Fruit fly (Drosophila melanogaster) whole organism, embryonic: ENCODE measurements around the gene MESR3.
A peak's percentile ranks its signal among the peaks of the same experiment; 100 is the strongest.

Experiments
- Aef1 ChIP-seq: fragments of 200-800 bp; sonication (Bioruptor generic); IDR thresholded peaks from 3 replicates; pipeline ENCODE4 v1.3.6; 2022; ENCODE audit warnings: missing biosample characterization, missing genetic modification characterization
- B-H2 ChIP-seq: fragments of 200-800 bp; sonication (Bioruptor generic); optimal IDR thresholded peaks from 2 replicates; lab custom pipeline; 2018; ENCODE audit warnings: missing biosample characterization, mild to moderate bottlenecking, missing genetic modification characterization
- CG12236 ChIP-seq: fragments of 200-800 bp; sonication (Bioruptor generic); optimal IDR thresholded peaks from 2 replicates; lab custom pipeline; 2016; ENCODE audit warnings: missing biosample characterization, missing genetic modification characterization
- CG12299 ChIP-seq: fragments of 200-800 bp; sonication (Bioruptor generic); optimal IDR thresholded peaks from 2 replicates; lab custom pipeline; 2018; ENCODE audit warnings: missing biosample characterization, mild to moderate bottlenecking, missing genetic modification characterization
- CG1233 ChIP-seq: fragments of 200-800 bp; sonication (Bioruptor generic); optimal IDR thresholded peaks from 4 replicates; lab custom pipeline; 2018; ENCODE audit warnings: missing biosample characterization, mild to moderate bottlenecking, missing genetic modification characterization
- CG12769 ChIP-seq: fragments of 200-800 bp; sonication (Bioruptor generic); optimal IDR thresholded peaks from 2 replicates; lab custom pipeline; 2019; ENCODE audit warnings: missing biosample characterization, mild to moderate bottlenecking, missing genetic modification characterization, moderate library complexity
- CG13775 ChIP-seq: fragments of 200-800 bp; sonication (Bioruptor generic); optimal IDR thresholded peaks from 3 replicates; lab custom pipeline; 2017; ENCODE audit warnings: missing biosample characterization, mild to moderate bottlenecking, missing genetic modification characterization
- CG14441 ChIP-seq: fragments of 200-800 bp; sonication (Bioruptor generic); IDR thresholded peaks from 2 replicates; pipeline ENCODE4 v1.3.6; 2022; ENCODE audit warnings: missing biosample characterization, missing genetic modification characterization
- CG14667 ChIP-seq: fragments of 200-800 bp; sonication (Bioruptor generic); IDR thresholded peaks from 2 replicates; pipeline ENCODE4 v1.3.6; 2022; ENCODE audit warnings: missing biosample characterization, missing genetic modification characterization
- CG1603 ChIP-seq: fragments of 200-800 bp; sonication (Bioruptor generic); optimal IDR thresholded peaks from 2 replicates; lab custom pipeline; 2019; ENCODE audit warnings: missing biosample characterization, mild to moderate bottlenecking, missing genetic modification characterization, moderate library complexity
- CG2129 ChIP-seq: fragments of 200-800 bp; sonication (Bioruptor generic); IDR thresholded peaks from 2 replicates; pipeline ENCODE4 v1.3.6; 2022; ENCODE audit warnings: missing biosample characterization, missing genetic modification characterization; ENCODE audit not compliant: partially characterized antibody
- CG31224 ChIP-seq: fragments of 200-800 bp; sonication (Bioruptor generic); IDR thresholded peaks from 2 replicates; pipeline ENCODE4 v1.3.6; 2022; ENCODE audit warnings: missing biosample characterization, missing genetic modification characterization
- CG33557 ChIP-seq: fragments of 200-800 bp; sonication (Bioruptor generic); optimal IDR thresholded peaks from 2 replicates; lab custom pipeline; 2019; ENCODE audit warnings: missing biosample characterization, mild to moderate bottlenecking, missing genetic modification characterization, moderate library complexity
- CG43689 ChIP-seq: fragments of 200-800 bp; sonication (Bioruptor generic); IDR thresholded peaks from 2 replicates; pipeline ENCODE4 v1.3.6; 2022; ENCODE audit warnings: missing biosample characterization, missing genetic modification characterization
- CG4404 ChIP-seq: fragments of 200-800 bp; sonication (Bioruptor generic); IDR thresholded peaks from 2 replicates; pipeline ENCODE4 v1.3.6; 2022; ENCODE audit warnings: missing biosample characterization, missing genetic modification characterization
- CG4820 ChIP-seq: fragments of 200-800 bp; sonication (Bioruptor generic); optimal IDR thresholded peaks from 3 replicates; lab custom pipeline; 2016; ENCODE audit warnings: missing biosample characterization, missing genetic modification characterization
- CG8359 ChIP-seq: fragments of 200-800 bp; sonication (Bioruptor generic); optimal IDR thresholded peaks from 2 replicates; lab custom pipeline; 2017; ENCODE audit warnings: missing biosample characterization, mild to moderate bottlenecking, missing genetic modification characterization, borderline replicate concordance
- CoRest ChIP-seq: fragments of 200-800 bp; sonication (Bioruptor generic); optimal IDR thresholded peaks from 3 replicates; lab custom pipeline; 2018; ENCODE audit warnings: missing biosample characterization, mild to moderate bottlenecking, missing genetic modification characterization, moderate library complexity
- E2f1 ChIP-seq: fragments of 200-800 bp; sonication (Bioruptor generic); IDR thresholded peaks from 2 replicates; pipeline ENCODE4 v1.3.6; 2022; ENCODE audit warnings: missing biosample characterization, missing genetic modification characterization
- Fer1 ChIP-seq: fragments of 200-800 bp; sonication (Bioruptor generic); optimal IDR thresholded peaks from 2 replicates; lab custom pipeline; 2017; ENCODE audit warnings: missing biosample characterization, mild to moderate bottlenecking, missing genetic modification characterization
- Gsc ChIP-seq: fragments of 200-800 bp; sonication (Bioruptor generic); IDR thresholded peaks from 2 replicates; pipeline ENCODE4 v1.3.6; 2022; ENCODE audit warnings: missing biosample characterization, missing genetic modification characterization
- H2.0 ChIP-seq: fragments of 200-800 bp; sonication (Bioruptor generic); IDR thresholded peaks from 2 replicates; pipeline ENCODE4 v1.3.6; 2022; ENCODE audit warnings: missing biosample characterization, missing genetic modification characterization
- Hmr ChIP-seq: fragments of 200-800 bp; sonication (Bioruptor generic); optimal IDR thresholded peaks from 3 replicates; lab custom pipeline; 2017; ENCODE audit warnings: mild to moderate bottlenecking, missing biosample characterization, missing genetic modification reagents, missing genetic modification characterization
- Hr51 ChIP-seq, 2 experiments: fragments of 200-800 bp; sonication (Bioruptor generic); optimal IDR thresholded peaks; 2 replicates in 1 of 2; 3 replicates in 1 of 2; lab custom pipeline; 2016 to 2018; ENCODE audit warnings: missing biosample characterization in 2 of 2, missing genetic modification characterization in 2 of 2, mild to moderate bottlenecking in 1 of 2, moderate library complexity in 1 of 2
- MESR4 ChIP-seq: fragments of 200-800 bp; sonication (Bioruptor generic); optimal IDR thresholded peaks from 2 replicates; lab custom pipeline; 2018; ENCODE audit warnings: missing biosample characterization, mild to moderate bottlenecking, missing genetic modification characterization, moderate library complexity
- NC2β ChIP-seq: fragments of 200-800 bp; sonication (Bioruptor generic); optimal IDR thresholded peaks from 2 replicates; lab custom pipeline; 2016; ENCODE audit warnings: missing biosample characterization, missing genetic modification characterization
- Nf-YA ChIP-seq: fragments of 200-800 bp; sonication (Bioruptor generic); IDR thresholded peaks from 2 replicates; pipeline ENCODE4 v1.3.6; 2022; ENCODE audit warnings: missing biosample characterization, missing genetic modification characterization
- Pdp1 ChIP-seq, 2 experiments: fragments of 200-800 bp; sonication (Bioruptor generic); optimal IDR thresholded peaks; 3 replicates each; lab custom pipeline; 2016; ENCODE audit warnings: missing biosample characterization in 2 of 2, missing genetic modification characterization in 2 of 2, mild to moderate bottlenecking in 1 of 2, moderate library complexity in 1 of 2
- Ravus ChIP-seq: fragments of 200-800 bp; sonication (Bioruptor generic); IDR thresholded peaks from 2 replicates; pipeline ENCODE4 v1.3.6; 2022; ENCODE audit warnings: missing biosample characterization, missing genetic modification characterization
- Rx ChIP-seq: fragments of 200-800 bp; sonication (Bioruptor generic); IDR thresholded peaks from 2 replicates; pipeline ENCODE4 v1.3.6; 2022; ENCODE audit warnings: missing biosample characterization, missing genetic modification characterization
- Side ChIP-seq: fragments of 200-800 bp; sonication (Bioruptor generic); optimal IDR thresholded peaks from 2 replicates; lab custom pipeline; 2016; ENCODE audit warnings: missing biosample characterization, missing genetic modification characterization
- Six4 ChIP-seq: fragments of 200-800 bp; sonication (Bioruptor generic); optimal IDR thresholded peaks from 2 replicates; lab custom pipeline; 2016; ENCODE audit warnings: missing biosample characterization, missing genetic modification characterization
- abd-A ChIP-seq: fragments of 200-800 bp; sonication (Bioruptor generic); optimal IDR thresholded peaks from 3 replicates; lab custom pipeline; 2019; ENCODE audit warnings: missing biosample characterization, mild to moderate bottlenecking, missing genetic modification characterization, moderate library complexity
- amos ChIP-seq: fragments of 200-800 bp; sonication (Bioruptor generic); IDR thresholded peaks from 2 replicates; pipeline ENCODE4 v1.3.6; 2022; ENCODE audit warnings: missing biosample characterization, missing genetic modification characterization; ENCODE audit not compliant: partially characterized antibody
- da ChIP-seq: fragments of 200-800 bp; sonication (Bioruptor generic); optimal IDR thresholded peaks from 2 replicates; lab custom pipeline; 2016; ENCODE audit warnings: missing biosample characterization, missing genetic modification characterization
- dpn ChIP-seq, 2 experiments: fragments of 200-800 bp; sonication (Bioruptor generic); optimal IDR thresholded peaks; 3 replicates each; lab custom pipeline; 2016; ENCODE audit warnings: missing biosample characterization in 2 of 2, missing genetic modification characterization in 2 of 2
- gcm2 ChIP-seq: fragments of 200-800 bp; sonication (Bioruptor generic); optimal IDR thresholded peaks from 2 replicates; lab custom pipeline; 2016; ENCODE audit warnings: missing biosample characterization, missing genetic modification characterization
- grn ChIP-seq: fragments of 200-800 bp; sonication (Bioruptor generic); optimal IDR thresholded peaks from 3 replicates; lab custom pipeline; 2017; ENCODE audit warnings: missing biosample characterization, missing genetic modification characterization
- lola ChIP-seq, 3 experiments: fragments of >200 bp in 2 of 3; fragments of 200-800 bp in 1 of 3; sonication (Bioruptor generic) in 1 of 3; optimal IDR thresholded peaks; 2 replicates each; lab custom pipeline; 2017 to 2019; ENCODE audit warnings: missing biosample characterization in 3 of 3, missing genetic modification characterization in 3 of 3, mild to moderate bottlenecking in 1 of 3, moderate library complexity in 1 of 3
- pita ChIP-seq: fragments of 200-800 bp; sonication (Bioruptor generic); optimal IDR thresholded peaks from 2 replicates; lab custom pipeline; 2017; ENCODE audit warnings: missing biosample characterization, mild to moderate bottlenecking, missing genetic modification characterization
- row ChIP-seq: fragments of 200-800 bp; sonication (Bioruptor generic); IDR thresholded peaks from 3 replicates; pipeline ENCODE4 v1.3.6; 2022; ENCODE audit warnings: missing biosample characterization, missing genetic modification characterization
- schlank ChIP-seq: fragments of 200-800 bp; sonication (Bioruptor generic); optimal IDR thresholded peaks from 2 replicates; lab custom pipeline; 2018; ENCODE audit warnings: missing biosample characterization, mild to moderate bottlenecking, missing genetic modification characterization
- seq ChIP-seq: fragments of 200-800 bp; sonication (Bioruptor generic); IDR thresholded peaks from 2 replicates; pipeline ENCODE4 v1.3.6; 2022; ENCODE audit warnings: missing biosample characterization, missing genetic modification characterization
- slp2 ChIP-seq: fragments of 200-800 bp; sonication (Bioruptor generic); optimal IDR thresholded peaks from 2 replicates; lab custom pipeline; 2016; ENCODE audit warnings: missing biosample characterization, missing genetic modification characterization
- stc ChIP-seq: fragments of 200-800 bp; sonication (Bioruptor generic); IDR thresholded peaks from 2 replicates; pipeline ENCODE4 v1.3.6; 2022; ENCODE audit warnings: missing biosample characterization, missing genetic modification characterization
- tin ChIP-seq: fragments of 200-800 bp; sonication (Bioruptor generic); optimal IDR thresholded peaks from 3 replicates; lab custom pipeline; 2016; ENCODE audit warnings: missing biosample characterization, missing genetic modification characterization
- tio ChIP-seq: fragments of 200-800 bp; sonication (Bioruptor generic); optimal IDR thresholded peaks from 2 replicates; lab custom pipeline; 2017; ENCODE audit warnings: missing biosample characterization, missing genetic modification characterization, inconsistent platforms
- tx ChIP-seq: fragments of 200-800 bp; sonication (Bioruptor generic); optimal IDR thresholded peaks from 2 replicates; lab custom pipeline; 2016; ENCODE audit warnings: missing biosample characterization, missing genetic modification characterization
- vfl ChIP-seq: fragments of 200-800 bp; sonication (Bioruptor generic); optimal IDR thresholded peaks from 2 replicates; lab custom pipeline; 2016; ENCODE audit warnings: missing biosample characterization, missing genetic modification characterization
- zfh2 ChIP-seq: fragments of 200-800 bp; sonication (Bioruptor generic); optimal IDR thresholded peaks from 2 replicates; lab custom pipeline; 2016; ENCODE audit warnings: missing biosample characterization, missing genetic modification characterization

MESR3 gene

DNA sequence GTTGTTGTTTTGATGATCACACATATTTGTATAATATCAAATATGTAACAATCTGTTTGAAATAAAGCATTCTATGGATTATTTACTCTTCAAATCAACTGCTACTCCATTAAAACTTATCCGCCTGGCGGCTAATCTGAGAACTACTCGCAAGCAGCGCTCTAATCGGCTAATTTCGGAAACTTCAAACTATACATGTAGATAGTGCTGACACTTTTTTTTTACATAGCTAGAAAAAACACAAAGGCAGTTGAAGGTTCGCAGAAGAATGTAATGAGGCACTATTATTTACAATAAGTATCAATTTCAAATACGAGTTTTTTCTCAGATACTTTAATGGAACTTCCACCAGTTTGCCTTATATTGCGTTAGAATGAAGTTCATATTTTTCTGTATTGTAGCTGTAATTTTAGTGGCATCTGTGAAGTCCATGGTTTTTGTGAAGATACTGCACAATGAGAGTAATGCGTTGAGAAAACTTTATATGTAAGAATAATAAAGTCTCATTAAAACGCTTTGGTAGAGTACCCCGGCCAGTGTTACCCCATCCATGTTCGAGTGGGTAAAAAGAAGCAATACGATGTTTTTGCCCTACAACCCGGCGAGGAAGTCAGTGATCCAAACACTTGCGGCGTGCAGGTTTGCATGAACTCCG is 49.0 kb downstream of the MESR3 start (continued):
- no peak for TF ChIP-seq MESR4 (GFP tag; lab: Kevin White, UChicago)
- TF ChIP-seq CG14667 = peak; percentile 67
- no peak for TF ChIP-seq Fer1
- TF ChIP-seq CG8359 = no peak
- peak; percentile 6 for TF ChIP-seq tx
- TF ChIP-seq vfl (GFP tag; lab: Kevin White, UChicago) = no peak
- no peak for TF ChIP-seq CG33557 (GFP tag; lab: Kevin White, UChicago)
- no peak for TF ChIP-seq tio (GFP tag; lab: Kevin White, UChicago)
- TF ChIP-seq stc (GFP tag; lab: Robert Waterston, UW) = no peak
- no peak for TF ChIP-seq CG4404 (GFP tag; lab: Robert Waterston, UW)
- no peak for TF ChIP-seq B-H2 (GFP tag; lab: Kevin White, UChicago)
- TF ChIP-seq tin (GFP tag; lab: Kevin White, UChicago) = peak; percentile 56
- peak; percentile 7 for TF ChIP-seq zfh2
- peak in 1 of 2 experiments; percentile 58 for TF ChIP-seq Pdp1 (GFP tag; optimal IDR thresholded peaks at IDR 0.05; lab: Kevin White, UChicago)
- TF ChIP-seq Gsc (GFP tag; lab: Robert Waterston, UW) = no peak
- no peak for TF ChIP-seq Nf-YA (GFP tag; lab: Robert Waterston, UW)
- TF ChIP-seq seq (GFP tag; lab: Robert Waterston, UW) = no peak
- peak; percentile 36 for TF ChIP-seq Side (GFP tag; lab: Kevin White, UChicago)
- TF ChIP-seq slp2 = peak; percentile 6
- TF ChIP-seq H2.0 (GFP tag; lab: Robert Waterston, UW) = peak; percentile 50; the same call in 1 of the 2 replicates
- no peak for TF ChIP-seq Rx (GFP tag; lab: Robert Waterston, UW)
- no peak for TF ChIP-seq CG13775 (GFP tag; lab: Kevin White, UChicago)
- TF ChIP-seq Ravus = no peak
- peak; percentile 11 for TF ChIP-seq Six4 (GFP tag; lab: Kevin White, UChicago)
- no peak for TF ChIP-seq NC2β (GFP tag; lab: Kevin White, UChicago)
- peak; percentile 63 for TF ChIP-seq CoRest (tag; lab: Kevin White, UChicago)
- peak; percentile 39 for TF ChIP-seq CG4820
- TF ChIP-seq E2f1 = peak; percentile 61
- peak; percentile 45 to 57 for TF ChIP-seq dpn (GFP tag; optimal IDR thresholded peaks at IDR 0.05; lab: Kevin White, UChicago)
- no peak for TF ChIP-seq CG1603 (tag; lab: Kevin White, UChicago)
- TF ChIP-seq CG12299 (tag; lab: Kevin White, UChicago) = no peak
- TF ChIP-seq CG14441 (GFP tag; lab: Robert Waterston, UW) = peak; percentile 49; the same call in 1 of the 2 replicates
- peak; percentile 52 for TF ChIP-seq row (GFP tag; lab: Robert Waterston, UW)
- no peak for TF ChIP-seq CG43689 (GFP tag; lab: Robert Waterston, UW)
- no peak for TF ChIP-seq gcm2
- TF ChIP-seq CG12236 (GFP tag; lab: Kevin White, UChicago) = no peak
- peak; percentile 26 for TF ChIP-seq pita (GFP tag; lab: Kevin White, UChicago)
- peak; percentile 47; the same call in 2 of the 3 replicates for TF ChIP-seq Aef1 (GFP tag; lab: Robert Waterston, UW)
- no peak for TF ChIP-seq CG12769 (tag; lab: Kevin White, UChicago)
- peak; percentile 61 for TF ChIP-seq Hmr (GFP tag; lab: Kevin White, UChicago)
- peak; percentile 25 for TF ChIP-seq da (GFP tag; lab: Kevin White, UChicago)
- no peak for TF ChIP-seq grn (GFP tag; lab: Kevin White, UChicago)
- TF ChIP-seq CG2129 = no peak
- TF ChIP-seq Hr51 (GFP tag; optimal IDR thresholded peaks at IDR 0.05; lab: Kevin White, UChicago) = peak in 1 of 2 experiments; percentile 2
- no peak for TF ChIP-seq lola (GFP tag; optimal IDR thresholded peaks at IDR 0.05; lab: Kevin White, UChicago)
- peak; percentile 68 for TF ChIP-seq amos (GFP tag; lab: Robert Waterston, UW)
- no peak for TF ChIP-seq schlank (tag; lab: Kevin White, UChicago)
- no peak for TF ChIP-seq CG1233 (GFP tag; lab: Kevin White, UChicago)
- TF ChIP-seq CG31224 (GFP tag; lab: Robert Waterston, UW) = no peak
- no peak for TF ChIP-seq abd-A (tag; lab: Kevin White, UChicago)
